Fruit fly (Drosophila melanogaster) whole organism, larva: Measurements from ENCODE around the gene Coprox.

Experiments used
- noc ChIP-seq: fragments of 200-800 bp; sonication (Bioruptor generic); optimal IDR thresholded peaks from 3 replicates; lab custom pipeline; 2019; ENCODE audit warnings: missing biosample characterization, mild to moderate bottlenecking, missing genetic modification characterization, moderate library complexity

Coprox gene

dm6 chr2L:6964022-6964434 lies at the start of gene Coprox, which contains the start of gene sip2:
Gene Coprox (plus strand): TSS chr2L:6964421.
Gene sip2 (minus strand): TSS chr2L:6964074.
- peak; percentile 59 for TF ChIP-seq noc (tag; lab: Kevin White, UChicago)

- TF ChIP-seq noc (tag; lab: Kevin White, UChicago) = no peak
These were observed 47.9 kb upstream of the Coprox start, which contains the start of gene CG32829 for dm6 chr2L:6916345-6916744. Gene CG32829 (minus strand): TSS chr2L:6916445.

dm6 chr2L:6918517-6919202 lies 45.6 kb upstream of the Coprox start, which contains the start of gene nop5:
Gene nop5 (minus strand): TSS chr2L:6918743.
- TF ChIP-seq noc (tag; lab: Kevin White, UChicago) = no peak

dm6 chr2L:6919203-6919849 lies 44.9 kb upstream of the Coprox start:
- TF ChIP-seq noc (tag; lab: Kevin White, UChicago) = no peak

dm6 chr2L:6919850-6920660 lies 44.2 kb upstream of the Coprox start, which contains the start of gene x16:
Gene x16 (minus strand): TSS chr2L:6920210.
- no peak for TF ChIP-seq noc (tag; lab: Kevin White, UChicago)

dm6 chr2L:6920661-6921359 lies 43.4 kb upstream of the Coprox start, which contains the start of gene Hrb27C:
Gene Hrb27C (plus strand): TSS chr2L:6920704.
- no peak for TF ChIP-seq noc (tag; lab: Kevin White, UChicago)

dm6 chr2L:6921360-6922090 lies 42.7 kb upstream of the Coprox start:
- TF ChIP-seq noc (tag; lab: Kevin White, UChicago) = no peak

dm6 chr2L:6922091-6922753 lies 42.0 kb upstream of the Coprox start:
- TF ChIP-seq noc (tag; lab: Kevin White, UChicago) = peak; percentile 81

- TF ChIP-seq noc (tag; lab: Kevin White, UChicago) = no peak
These were observed 39.1 kb upstream of the Coprox start for dm6 chr2L:6925114-6925513.

- no peak for TF ChIP-seq noc (tag; lab: Kevin White, UChicago)
These were observed 32.4 kb upstream of the Coprox start, which contains the start of gene CG43232 for dm6 chr2L:6931821-6932220. Gene CG43232 (plus strand): TSS chr2L:6932121.

dm6 chr2L:6939698-6940097 lies 24.5 kb upstream of the Coprox start:
- TF ChIP-seq noc (tag; lab: Kevin White, UChicago) = no peak

- no peak for TF ChIP-seq noc (tag; lab: Kevin White, UChicago)
These were observed 22.5 kb upstream of the Coprox start for dm6 chr2L:6941731-6942130.

- no peak for TF ChIP-seq noc (tag; lab: Kevin White, UChicago)
These were observed 21.5 kb upstream of the Coprox start, which contains the start of gene CG18304 for dm6 chr2L:6942714-6943113. Gene CG18304 (minus strand): TSS chr2L:6942814.

dm6 chr2L:6945088-6945487 lies 19.1 kb upstream of the Coprox start, which contains the start of gene Fgop2:
Gene Fgop2 (minus strand): TSS chr2L:6945289.
- TF ChIP-seq noc (tag; lab: Kevin White, UChicago) = no peak
